Fruit fly (Drosophila melanogaster) whole organism, embryonic: Measurements from ENCODE around the gene CG13810.

Source experiments
- Atf3 ChIP-seq: fragments of 200-800 bp; sonication (Bioruptor generic); optimal IDR thresholded peaks from 3 replicates; lab custom pipeline; 2016; ENCODE audit warnings: missing biosample characterization, missing genetic modification characterization
- Awh ChIP-seq: fragments of 200-800 bp; sonication (Bioruptor generic); IDR thresholded peaks from 2 replicates; pipeline ENCODE4, ENCODE4 v1.3.6; 2022; ENCODE audit warnings: missing biosample characterization, missing genetic modification characterization
- CG11247 ChIP-seq: fragments of 200-800 bp; sonication (Bioruptor generic); IDR thresholded peaks from 2 replicates; pipeline ENCODE4 v1.3.6; 2022; ENCODE audit warnings: missing biosample characterization, missing genetic modification characterization
- CG12391 ChIP-seq: fragments of 200-800 bp; sonication (Bioruptor generic); optimal IDR thresholded peaks from 3 replicates; lab custom pipeline; 2018; ENCODE audit warnings: missing biosample characterization, mild to moderate bottlenecking, missing genetic modification characterization, moderate library complexity
- CG13775 ChIP-seq: fragments of 200-800 bp; sonication (Bioruptor generic); optimal IDR thresholded peaks from 3 replicates; lab custom pipeline; 2017; ENCODE audit warnings: missing biosample characterization, mild to moderate bottlenecking, missing genetic modification characterization
- CG15269 ChIP-seq: fragments of 200-800 bp; sonication (Bioruptor generic); optimal IDR thresholded peaks from 2 replicates; lab custom pipeline; 2018; ENCODE audit warnings: missing biosample characterization, mild to moderate bottlenecking, missing genetic modification characterization, moderate library complexity
- CG17359 ChIP-seq: fragments of 200-800 bp; sonication (Bioruptor generic); optimal IDR thresholded peaks from 3 replicates; lab custom pipeline; 2018; ENCODE audit warnings: missing biosample characterization, mild to moderate bottlenecking, missing genetic modification characterization, moderate library complexity
- CG17829 ChIP-seq: fragments of 200-800 bp; optimal IDR thresholded peaks from 2 replicates; lab custom pipeline; 2019; ENCODE audit warnings: missing biosample characterization, mild to moderate bottlenecking, missing genetic modification characterization, moderate library complexity
- CG2199 ChIP-seq: fragments of 200-800 bp; sonication (Bioruptor generic); IDR thresholded peaks from 3 replicates; pipeline ENCODE4 v1.3.6; 2022; ENCODE audit warnings: missing biosample characterization, missing genetic modification characterization
- CG2202 ChIP-seq: fragments of 200-800 bp; sonication (Bioruptor generic); optimal IDR thresholded peaks from 2 replicates; lab custom pipeline; 2018; ENCODE audit warnings: missing biosample characterization, mild to moderate bottlenecking, missing genetic modification characterization
- CG2889 ChIP-seq: fragments of 200-800 bp; sonication (Bioruptor generic); IDR thresholded peaks from 3 replicates; pipeline ENCODE4 v1.3.6; 2022; ENCODE audit warnings: missing biosample characterization, missing genetic modification characterization
- CG3407 ChIP-seq: fragments of 200-800 bp; sonication (Bioruptor generic); optimal IDR thresholded peaks from 2 replicates; lab custom pipeline; 2018; ENCODE audit warnings: missing biosample characterization, mild to moderate bottlenecking, missing genetic modification characterization
- CG5180 ChIP-seq: fragments of 200-800 bp; sonication (Bioruptor generic); optimal IDR thresholded peaks from 3 replicates; lab custom pipeline; 2017; ENCODE audit warnings: missing biosample characterization, missing genetic modification characterization, mild to moderate bottlenecking, moderate library complexity, missing genetic modification reagents
- CG6683 ChIP-seq: fragments of 200-800 bp; sonication (Bioruptor generic); optimal IDR thresholded peaks from 2 replicates; lab custom pipeline; 2017; ENCODE audit warnings: missing biosample characterization, mild to moderate bottlenecking, missing genetic modification characterization, missing genetic modification reagents
- CG8089 ChIP-seq: fragments of 200-800 bp; sonication (Bioruptor generic); optimal IDR thresholded peaks from 3 replicates; lab custom pipeline; 2016; ENCODE audit warnings: missing biosample characterization, missing genetic modification characterization
- CkIIα-i1 ChIP-seq: fragments of 200-800 bp; sonication (Bioruptor generic); IDR thresholded peaks from 2 replicates; pipeline ENCODE4 v1.3.6; 2022; ENCODE audit warnings: missing biosample characterization, missing genetic modification characterization
- D ChIP-seq, 2 experiments: fragments of 200-800 bp in 1 of 2; fragments of >200 bp in 1 of 2; sonication (Bioruptor generic) in 1 of 2; optimal IDR thresholded peaks; 2 replicates in 1 of 2; 3 replicates in 1 of 2; lab custom pipeline; 2017; ENCODE audit warnings: mild to moderate bottlenecking in 1 of 2, missing biosample characterization in 1 of 2, missing genetic modification characterization in 1 of 2, missing genetic modification reagents in 1 of 2
- E2f1 ChIP-seq: fragments of 200-800 bp; sonication (Bioruptor generic); IDR thresholded peaks from 2 replicates; pipeline ENCODE4 v1.3.6; 2022; ENCODE audit warnings: missing biosample characterization, missing genetic modification characterization
- E2f2 ChIP-seq: fragments of 200-800 bp; sonication (Bioruptor generic); IDR thresholded peaks from 2 replicates; pipeline ENCODE4 v1.3.6; 2022; ENCODE audit warnings: missing biosample characterization, missing genetic modification characterization
- Eip74EF ChIP-seq, 2 experiments: fragments of 200-800 bp in 1 of 2; fragments of >200 bp in 1 of 2; sonication (Bioruptor generic) in 1 of 2; optimal IDR thresholded peaks; 2 replicates each; lab custom pipeline; 2017 to 2019; ENCODE audit warnings: missing biosample characterization in 2 of 2, missing genetic modification characterization in 2 of 2, mild to moderate bottlenecking in 1 of 2, moderate library complexity in 1 of 2
- Elba2 ChIP-seq: fragments of 200-800 bp; sonication (Bioruptor generic); optimal IDR thresholded peaks from 3 replicates; lab custom pipeline; 2016; ENCODE audit warnings: missing biosample characterization, missing genetic modification characterization
- Hey ChIP-seq: fragments of 200-800 bp; sonication (Bioruptor generic); optimal IDR thresholded peaks from 3 replicates; lab custom pipeline; 2018; ENCODE audit warnings: missing biosample characterization, mild to moderate bottlenecking, missing genetic modification characterization
- Lpt ChIP-seq: fragments of >200 bp; optimal IDR thresholded peaks from 2 replicates; lab custom pipeline; 2018; ENCODE audit warnings: missing biosample characterization, missing genetic modification characterization
- MTF-1 ChIP-seq: fragments of 200-800 bp; sonication (Bioruptor generic); optimal IDR thresholded peaks from 2 replicates; lab custom pipeline; 2018; ENCODE audit warnings: missing biosample characterization, mild to moderate bottlenecking, missing genetic modification characterization, borderline replicate concordance
- Pdp1 ChIP-seq, 2 experiments: fragments of 200-800 bp; sonication (Bioruptor generic); optimal IDR thresholded peaks; 3 replicates each; lab custom pipeline; 2016; ENCODE audit warnings: missing biosample characterization in 2 of 2, missing genetic modification characterization in 2 of 2, mild to moderate bottlenecking in 1 of 2, moderate library complexity in 1 of 2
- Ptx1 ChIP-seq: fragments of 200-800 bp; sonication (Bioruptor generic); IDR thresholded peaks from 2 replicates; pipeline ENCODE4 v1.3.6; 2022; ENCODE audit warnings: missing biosample characterization, missing genetic modification characterization
- Xbp1 ChIP-seq: fragments of 200-800 bp; sonication (Bioruptor generic); optimal IDR thresholded peaks from 3 replicates; lab custom pipeline; 2016; ENCODE audit warnings: missing biosample characterization, mild to moderate bottlenecking, missing genetic modification characterization
- abd-A ChIP-seq: fragments of 200-800 bp; sonication (Bioruptor generic); optimal IDR thresholded peaks from 3 replicates; lab custom pipeline; 2019; ENCODE audit warnings: missing biosample characterization, mild to moderate bottlenecking, missing genetic modification characterization, moderate library complexity
- al ChIP-seq: fragments of 200-800 bp; sonication (Bioruptor generic); IDR thresholded peaks from 2 replicates; pipeline ENCODE4 v1.3.6; 2022; ENCODE audit warnings: missing biosample characterization, missing genetic modification characterization
- cas ChIP-seq: fragments of 200-800 bp; sonication (Bioruptor generic); IDR thresholded peaks from 2 replicates; pipeline ENCODE4 v1.3.6; 2022; ENCODE audit warnings: missing biosample characterization, missing genetic modification characterization
- chinmo ChIP-seq: fragments of 200-800 bp; sonication (Bioruptor generic); IDR thresholded peaks from 4 replicates; pipeline ENCODE4 v1.3.6; 2022; ENCODE audit warnings: missing biosample characterization, missing genetic modification characterization; ENCODE audit not compliant: partially characterized antibody
- dm ChIP-seq: fragments of 200-800 bp; sonication (Bioruptor generic); optimal IDR thresholded peaks from 3 replicates; lab custom pipeline; 2016; ENCODE audit warnings: missing biosample characterization, missing genetic modification characterization
- emc ChIP-seq: fragments of 200-800 bp; sonication (Bioruptor generic); optimal IDR thresholded peaks from 2 replicates; lab custom pipeline; 2016; ENCODE audit warnings: missing biosample characterization, missing genetic modification characterization
- fd96Cb ChIP-seq: fragments of 200-800 bp; sonication (Bioruptor generic); optimal IDR thresholded peaks from 2 replicates; lab custom pipeline; 2018; ENCODE audit warnings: missing biosample characterization, mild to moderate bottlenecking, missing genetic modification characterization, moderate library complexity
- ftz-f1 ChIP-seq: fragments of 200-800 bp; sonication (Bioruptor generic); optimal IDR thresholded peaks from 2 replicates; lab custom pipeline; 2016; ENCODE audit warnings: missing biosample characterization, missing genetic modification characterization
- gro ChIP-seq: fragments of 200-800 bp; sonication (Bioruptor generic); optimal IDR thresholded peaks from 2 replicates; lab custom pipeline; 2016; ENCODE audit warnings: missing biosample characterization, missing genetic modification characterization
- mam ChIP-seq: fragments of 200-800 bp; sonication (Bioruptor generic); optimal IDR thresholded peaks from 3 replicates; lab custom pipeline; 2016; ENCODE audit warnings: missing biosample characterization, missing genetic modification characterization
- nerfin-1 ChIP-seq: fragments of 200-800 bp; sonication (Bioruptor generic); optimal IDR thresholded peaks from 3 replicates; lab custom pipeline; 2019; ENCODE audit warnings: missing biosample characterization, mild to moderate bottlenecking, missing genetic modification characterization, moderate library complexity
- odd ChIP-seq: fragments of 200-800 bp; sonication (Bioruptor generic); optimal IDR thresholded peaks from 2 replicates; lab custom pipeline; 2017; ENCODE audit warnings: missing biosample characterization, mild to moderate bottlenecking, missing genetic modification characterization
- p53 ChIP-seq: fragments of 200-800 bp; sonication (Bioruptor generic); optimal IDR thresholded peaks from 2 replicates; lab custom pipeline; 2016; ENCODE audit warnings: missing biosample characterization, missing genetic modification characterization
- sd ChIP-seq: fragments of 200-800 bp; sonication (Bioruptor generic); optimal IDR thresholded peaks from 3 replicates; lab custom pipeline; 2018; ENCODE audit warnings: missing biosample characterization, mild to moderate bottlenecking, missing genetic modification characterization, moderate library complexity
- sens-2 ChIP-seq: fragments of 200-800 bp; sonication (Bioruptor generic); IDR thresholded peaks from 2 replicates; pipeline ENCODE4 v1.3.6; 2022; ENCODE audit warnings: missing biosample characterization, missing genetic modification characterization
- sisA ChIP-seq: fragments of 200-800 bp; sonication (Bioruptor generic); IDR thresholded peaks from 2 replicates; pipeline ENCODE4 v1.3.6; 2022; ENCODE audit warnings: missing biosample characterization, missing genetic modification characterization
- slbo ChIP-seq: fragments of 200-800 bp; sonication (Bioruptor generic); IDR thresholded peaks from 2 replicates; pipeline ENCODE4 v1.3.6; 2022; ENCODE audit warnings: missing biosample characterization, missing genetic modification characterization
- tgo ChIP-seq: fragments of 200-800 bp; sonication (Bioruptor generic); IDR thresholded peaks from 3 replicates; pipeline ENCODE4 v1.3.6; 2022; ENCODE audit warnings: missing biosample characterization, missing genetic modification characterization
- vvl ChIP-seq: fragments of 200-800 bp; sonication (Bioruptor generic); IDR thresholded peaks from 2 replicates; pipeline ENCODE4 v1.3.6; 2022; ENCODE audit warnings: missing biosample characterization, missing genetic modification characterization
- z ChIP-seq: fragments of 200-800 bp; sonication (Bioruptor generic); IDR thresholded peaks from 3 replicates; pipeline ENCODE4 v1.3.6; 2022; ENCODE audit warnings: missing biosample characterization, missing genetic modification characterization
- zen2 ChIP-seq: fragments of 200-800 bp; sonication (Bioruptor generic); IDR thresholded peaks from 3 replicates; pipeline ENCODE4 v1.3.6; 2022; ENCODE audit warnings: missing biosample characterization, missing genetic modification characterization; ENCODE audit not compliant: partially characterized antibody
- zfh2 ChIP-seq: fragments of 200-800 bp; sonication (Bioruptor generic); optimal IDR thresholded peaks from 2 replicates; lab custom pipeline; 2016; ENCODE audit warnings: missing biosample characterization, missing genetic modification characterization

The CG13810 gene

DNA sequence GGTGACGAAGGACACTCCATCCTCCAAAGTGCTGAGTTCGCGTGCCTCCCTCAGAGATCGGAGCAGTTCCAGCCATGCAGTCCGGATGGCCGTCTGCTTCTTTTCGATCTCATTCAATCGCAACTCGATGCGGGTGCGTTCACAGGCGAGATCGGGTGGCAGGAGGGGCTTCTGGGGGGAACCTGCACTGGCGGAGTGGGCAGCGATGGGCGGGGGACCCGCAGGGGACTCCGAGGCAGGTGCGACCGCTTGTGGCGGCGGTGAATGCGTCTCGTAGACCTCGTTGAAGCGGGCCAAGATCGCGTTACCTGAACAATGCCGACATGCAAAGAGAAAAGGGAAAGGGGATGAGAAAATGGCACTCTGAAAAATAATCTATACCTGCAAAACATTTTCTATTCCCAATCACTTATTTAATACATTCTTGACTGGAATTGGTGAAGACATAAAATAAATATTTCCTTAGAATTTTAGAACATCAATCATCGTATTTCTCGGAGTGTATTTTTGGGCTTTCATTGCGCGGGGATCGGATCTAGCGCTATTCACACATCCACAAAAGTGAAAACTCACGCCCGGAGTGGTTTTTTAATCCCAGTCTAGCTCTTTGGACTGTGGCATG lies 26.9 kb upstream of the CG13810 start (continued):
- TF ChIP-seq Pdp1 (GFP tag; optimal IDR thresholded peaks at IDR 0.05; lab: Kevin White, UChicago) (peak; percentile 14 to 36), CG2889 (GFP tag; lab: Robert Waterston, UW) (no peak), sens-2 (GFP tag; lab: Robert Waterston, UW) (peak; percentile 44; the same call in 1 of the 2 replicates), mam (GFP tag; lab: Kevin White, UChicago) (no peak), CG2202 (tag; lab: Kevin White, UChicago) (peak; percentile 38), CG12391 (tag; lab: Kevin White, UChicago) (peak; percentile 62), zfh2 (GFP tag; lab: Kevin White, UChicago) (no peak), CG17829 (tag; lab: Kevin White, UChicago) (peak; percentile 66), nerfin-1 (peak; percentile 54), fd96Cb (peak; percentile 66), gro (GFP tag; lab: Kevin White, UChicago) (no peak), MTF-1 (GFP tag; lab: Kevin White, UChicago) (no peak), slbo (GFP tag; lab: Robert Waterston, UW) (peak; percentile 37), CG2199 (GFP tag; lab: Robert Waterston, UW) (no peak), CG3407 (GFP tag; lab: Kevin White, UChicago) (peak; percentile 50), Atf3 (no peak), odd (GFP tag; lab: Kevin White, UChicago) (no peak), Awh (GFP tag; lab: Robert Waterston, UW) (peak; percentile 65), p53 (GFP tag; lab: Kevin White, UChicago) (no peak), z (0 out of 3 replicates have a peak, but pooled peaks have one; percentile 48)

DNA sequence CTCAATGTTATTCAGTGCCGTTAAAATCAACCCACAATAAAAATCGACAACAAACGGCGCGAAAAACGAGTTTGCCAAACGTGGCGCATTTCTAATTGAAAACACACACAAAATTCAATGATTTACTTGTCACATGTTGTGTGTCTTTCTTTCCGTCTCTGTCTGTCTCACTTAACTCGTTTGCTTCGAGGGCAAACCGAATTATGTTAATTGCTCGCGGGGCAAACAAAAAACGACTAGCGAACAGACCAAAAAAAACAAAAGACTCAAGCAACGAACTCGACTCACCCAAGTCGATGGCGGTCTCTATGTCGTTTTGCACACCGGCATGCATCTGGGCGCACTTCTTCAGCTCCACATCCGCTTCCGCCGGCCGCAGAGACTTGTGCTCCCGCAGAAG lies 25.9 kb upstream of the CG13810 start:
- TF ChIP-seq CG8089 (GFP tag; lab: Kevin White, UChicago) = no peak
- no peak for TF ChIP-seq CkIIα-i1 (GFP tag; lab: Robert Waterston, UW)
- peak; percentile 85 for TF ChIP-seq CG5180 (GFP tag; lab: Kevin White, UChicago)
- peak in 1 of 2 experiments; percentile 48 for TF ChIP-seq Eip74EF (GFP tag; optimal IDR thresholded peaks at IDR 0.05; lab: Kevin White, UChicago)
- no peak for TF ChIP-seq CG13775
- TF ChIP-seq CG15269 = peak; percentile 11
- no peak for TF ChIP-seq Hey
- no peak for TF ChIP-seq Xbp1 (GFP tag; lab: Kevin White, UChicago)
- peak; percentile 32 for TF ChIP-seq ftz-f1 (GFP tag; lab: Kevin White, UChicago)
- TF ChIP-seq abd-A (tag; lab: Kevin White, UChicago) = peak; percentile 37
- TF ChIP-seq sisA = no peak
- TF ChIP-seq E2f2 = 0 out of 2 replicates have a peak, but pooled peaks have one; percentile 9
- 0 out of 2 replicates have a peak, but pooled peaks have one; percentile 57 for TF ChIP-seq CG11247 (GFP tag; lab: Robert Waterston, UW)
- no peak for TF ChIP-seq Elba2 (GFP tag; lab: Kevin White, UChicago)
- TF ChIP-seq Ptx1 = no peak
- peak; percentile 35 for TF ChIP-seq sd
- TF ChIP-seq CG6683 = no peak
- no peak for TF ChIP-seq emc (GFP tag; lab: Kevin White, UChicago)
- no peak for TF ChIP-seq Lpt
- no peak for TF ChIP-seq tgo (GFP tag; lab: Robert Waterston, UW)
- TF ChIP-seq vvl = peak; percentile 79
- no peak for TF ChIP-seq D (optimal IDR thresholded peaks at IDR 0.05; lab: Kevin White, UChicago)
- no peak for TF ChIP-seq D (GFP tag; optimal IDR thresholded peaks at IDR 0.05; lab: Kevin White, UChicago)
- no peak for TF ChIP-seq al (GFP tag; lab: Robert Waterston, UW)
- no peak for TF ChIP-seq E2f1
- no peak for TF ChIP-seq zen2 (GFP tag; lab: Robert Waterston, UW)
- no peak for TF ChIP-seq CG17359 (tag; lab: Kevin White, UChicago)
- TF ChIP-seq chinmo = peak; percentile 87; the same call in 3 of the 4 replicates
- TF ChIP-seq dm (GFP tag; lab: Kevin White, UChicago) = no peak
- TF ChIP-seq cas (GFP tag; lab: Robert Waterston, UW) = no peak
